Worm (Caenorhabditis elegans) whole organism, L4 larva: ENCODE measurements around the gene rpl-2.

Source experiments
- R02D3.7 ChIP-seq: fragments of 150-350 bp; sonication (generic microtip); optimal IDR thresholded peaks from 3 replicates; lab custom pipeline; 2014; ENCODE audit warnings: missing biosample characterization, missing genetic modification characterization
- aha-1 ChIP-seq: fragments of 150-350 bp; peaks from one replicate; lab custom pipeline; 2014; ENCODE audit warnings: missing biosample characterization, missing genetic modification characterization
- ama-1 ChIP-seq: fragments of 150-350 bp; optimal IDR thresholded peaks from 2 replicates; lab custom pipeline; 2014; ENCODE audit warnings: inconsistent platforms, mixed read lengths
- ceh-32 ChIP-seq: sonication (generic microtip); optimal IDR thresholded peaks from 2 replicates; lab custom pipeline; 2016; ENCODE audit warnings: mild to moderate bottlenecking, missing genetic modification characterization, missing compliant biosample characterization; ENCODE audit not compliant: poor library complexity
- ceh-44 ChIP-seq: fragments of 200-800 bp; sonication (Bioruptor generic); IDR thresholded peaks from 2 replicates; pipeline ENCODE4 v1.3.6; 2022; ENCODE audit warnings: missing genetic modification reagents, missing genetic modification characterization, missing compliant biosample characterization
- daf-16 ChIP-seq, 3 experiments: sonication (generic microtip); optimal IDR thresholded peaks; 2 replicates each; lab custom pipeline; 2016 to 2017; ENCODE audit warnings: missing genetic modification characterization in 3 of 3, missing genetic modification reagents in 3 of 3, mild to moderate bottlenecking in 2 of 3, missing compliant biosample characterization in 2 of 3, missing biosample characterization in 1 of 3, moderate library complexity in 1 of 3
- dmd-6 ChIP-seq: fragments of 200-800 bp; sonication (Bioruptor generic); IDR thresholded peaks from 2 replicates; pipeline ENCODE4 v1.3.6; 2022; ENCODE audit warnings: missing genetic modification reagents, missing genetic modification characterization, missing compliant biosample characterization
- dmd-8 ChIP-seq: fragments of 200-800 bp; sonication (Bioruptor generic); IDR thresholded peaks from 2 replicates; pipeline ENCODE4 v1.3.6; 2022; ENCODE audit warnings: missing genetic modification characterization, missing compliant biosample characterization
- fos-1 ChIP-seq: fragments of 150-350 bp; optimal IDR thresholded peaks from 2 replicates; lab custom pipeline; 2014; ENCODE audit warnings: missing biosample characterization, missing genetic modification characterization
- gei-8 ChIP-seq: fragments of 200-800 bp; sonication (Bioruptor generic); optimal IDR thresholded peaks from 2 replicates; lab custom pipeline; 2018; ENCODE audit warnings: mild to moderate bottlenecking, missing genetic modification characterization, missing compliant biosample characterization
- lin-1 ChIP-seq: fragments of 200-800 bp; sonication (Bioruptor generic); IDR thresholded peaks from 2 replicates; pipeline ENCODE4 v1.3.6; 2022; ENCODE audit warnings: missing genetic modification reagents, missing genetic modification characterization, missing compliant biosample characterization
- lin-29 ChIP-seq: fragments of 200-800 bp; sonication (Bioruptor generic); IDR thresholded peaks from 2 replicates; pipeline ENCODE4 v1.3.6; 2022; ENCODE audit warnings: missing genetic modification reagents, missing genetic modification characterization, missing compliant biosample characterization
- madf-5 ChIP-seq, 2 experiments: fragments of 200-800 bp; sonication (Bioruptor generic); IDR thresholded peaks; 2 replicates each; pipeline ENCODE4 v1.3.6; 2022; ENCODE audit warnings: missing compliant biosample characterization in 2 of 2, missing genetic modification characterization in 2 of 2
- mdt-29 ChIP-seq: fragments of 200-800 bp; sonication (Bioruptor generic); IDR thresholded peaks from 2 replicates; pipeline ENCODE4 v1.3.6; 2022; ENCODE audit warnings: missing genetic modification reagents, missing genetic modification characterization, missing compliant biosample characterization
- mep-1 ChIP-seq: fragments of 150-350 bp; sonication (generic microtip); optimal IDR thresholded peaks from 3 replicates; lab custom pipeline; 2014; ENCODE audit warnings: missing biosample characterization, missing genetic modification characterization
- nhr-10 ChIP-seq: fragments of 150-350 bp; optimal IDR thresholded peaks from 2 replicates; lab custom pipeline; 2014; ENCODE audit warnings: missing biosample characterization, missing genetic modification characterization
- nhr-11 ChIP-seq: fragments of 150-350 bp; optimal IDR thresholded peaks from 2 replicates; lab custom pipeline; 2014; ENCODE audit warnings: missing biosample characterization, missing genetic modification characterization
- nhr-48 ChIP-seq: sonication (generic microtip); optimal IDR thresholded peaks from 2 replicates; lab custom pipeline; 2016; ENCODE audit warnings: mild to moderate bottlenecking, missing genetic modification characterization, missing compliant biosample characterization
- pha-4 ChIP-seq, 2 experiments: fragments of 150-350 bp in 1 of 2; fragments of 200-800 bp in 1 of 2; sonication (Bioruptor generic) in 1 of 2; IDR thresholded peaks in 1 of 2; optimal IDR thresholded peaks in 1 of 2; 2 replicates each; pipeline versions ENCODE4 v1.3.6 to Lab custom; 2014 to 2022; ENCODE audit warnings: missing genetic modification characterization in 2 of 2, missing genetic modification reagents in 2 of 2, missing biosample characterization in 1 of 2, missing compliant biosample characterization in 1 of 2
- rbr-2 ChIP-seq: sonication (generic microtip); optimal IDR thresholded peaks from 2 replicates; lab custom pipeline; 2016; ENCODE audit warnings: missing genotype, missing genetic modification characterization, missing compliant biosample characterization
- sdz-12 ChIP-seq: fragments of 200-800 bp; sonication (Bioruptor generic); optimal IDR thresholded peaks from 2 replicates; lab custom pipeline; 2018; ENCODE audit warnings: mild to moderate bottlenecking, missing genetic modification characterization, missing compliant biosample characterization
- set-16 ChIP-seq: fragments of 200-800 bp; sonication (Bioruptor generic); IDR thresholded peaks from 2 replicates; pipeline ENCODE4 v1.3.6; 2022; ENCODE audit warnings: missing genetic modification reagents, missing genetic modification characterization, missing compliant biosample characterization
- snpc-4 ChIP-seq: fragments of 150-350 bp; optimal IDR thresholded peaks from 2 replicates; lab custom pipeline; 2014; ENCODE audit warnings: missing biosample characterization, missing genetic modification characterization
- unc-130 ChIP-seq: sonication (generic microtip); optimal IDR thresholded peaks from 2 replicates; lab custom pipeline; 2016; ENCODE audit warnings: missing genetic modification reagents, missing genetic modification characterization, missing compliant biosample characterization
- unc-39 ChIP-seq: sonication (generic microtip); optimal IDR thresholded peaks from 2 replicates; lab custom pipeline; 2017; ENCODE audit warnings: missing biosample characterization, missing genetic modification characterization
- unc-62 ChIP-seq, 3 experiments: fragments of 150-350 bp in 1 of 3; sonication (generic microtip); optimal IDR thresholded peaks in 2 of 3; peaks in 1 of 3; 1 replicate in 1 of 3; 2 replicates in 2 of 3; lab custom pipeline; 2014 to 2017; ENCODE audit warnings: missing biosample characterization in 3 of 3, missing genetic modification characterization in 3 of 3, missing genetic modification reagents in 3 of 3, missing genotype in 1 of 3
- vab-7 ChIP-seq: fragments of 200-800 bp; sonication (Bioruptor generic); IDR thresholded peaks from 2 replicates; pipeline ENCODE4 v1.3.6; 2022; ENCODE audit warnings: missing genetic modification reagents, missing genetic modification characterization, missing compliant biosample characterization
- zfp-3 ChIP-seq: fragments of 200-800 bp; sonication (Bioruptor generic); conservative IDR thresholded peaks from 2 replicates; pipeline ENCODE4 v1.3.6; 2022; ENCODE audit warnings: missing genetic modification reagents, missing genetic modification characterization, missing compliant biosample characterization
- zip-11 ChIP-seq: fragments of 200-800 bp; sonication (Bioruptor generic); IDR thresholded peaks from 2 replicates; pipeline ENCODE4 v1.3.6; 2022; ENCODE audit warnings: missing genetic modification characterization, missing compliant biosample characterization
- ztf-7 ChIP-seq: fragments of 150-350 bp; optimal IDR thresholded peaks from 2 replicates; lab custom pipeline; 2014; ENCODE audit warnings: missing biosample characterization, missing genetic modification characterization

rpl-2 gene

DNA sequence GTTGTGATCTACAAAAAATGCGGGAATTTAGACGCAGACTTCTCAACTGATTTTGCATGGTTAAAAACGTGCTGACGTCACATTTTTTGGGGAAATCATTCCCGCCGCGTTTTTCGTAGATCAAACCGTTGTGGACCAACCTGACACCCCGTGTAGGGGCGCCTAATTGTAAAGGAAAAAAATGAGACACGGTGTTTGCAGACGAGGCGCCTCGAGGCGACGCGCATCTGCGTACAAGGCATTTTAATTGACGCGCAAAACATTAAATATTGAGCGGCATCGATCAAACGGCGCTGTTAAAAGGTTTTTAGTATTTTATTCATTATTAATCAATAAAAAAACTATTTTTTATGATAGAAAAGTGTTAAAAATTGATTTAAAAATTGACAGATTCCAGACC is 48.1 kb upstream of the rpl-2 start:
- TF ChIP-seq vab-7, result 0 out of 2 replicates have a peak, but pooled peaks have one; percentile 16

DNA sequence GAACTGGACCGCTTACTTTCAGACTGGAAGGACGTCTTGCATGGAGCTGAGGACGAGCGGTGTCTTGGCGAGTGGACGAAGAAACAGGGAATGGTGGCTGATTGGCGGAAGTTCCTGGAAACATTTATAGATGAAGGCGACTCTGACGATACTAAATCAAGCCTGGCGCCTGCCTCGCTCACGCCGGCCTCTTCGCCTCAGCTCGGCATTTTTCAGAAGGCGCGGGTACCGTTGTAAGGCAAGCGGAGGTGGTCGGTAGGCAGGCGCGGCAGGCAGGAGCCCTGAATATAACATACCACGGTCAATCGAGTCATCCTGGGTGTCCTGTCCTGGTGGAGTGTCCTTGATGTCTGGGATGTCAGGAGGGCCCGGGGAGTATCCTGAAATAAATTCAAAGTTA is 33.6 kb upstream of the rpl-2 start:
- TF ChIP-seq unc-62 (GFP tag; optimal IDR thresholded peaks at IDR 0.05 in 1 of 2; lab: Kevin White, UChicago) (peak in 1 of 2 experiments; percentile 83), unc-62 (tag; optimal IDR thresholded peaks at IDR 0.05; lab: Kevin White, UChicago) (no peak), lin-29 (GFP tag; lab: Robert Waterston, UW) (no peak), sdz-12 (GFP tag; lab: Kevin White, UChicago) (no peak), R02D3.7 (no peak), dmd-6 (GFP tag; lab: Robert Waterston, UW) (no peak), set-16 (GFP tag; lab: Robert Waterston, UW) (peak; percentile 83)
- TF ChIP-seq, all 104 proteins: peak for 2

DNA sequence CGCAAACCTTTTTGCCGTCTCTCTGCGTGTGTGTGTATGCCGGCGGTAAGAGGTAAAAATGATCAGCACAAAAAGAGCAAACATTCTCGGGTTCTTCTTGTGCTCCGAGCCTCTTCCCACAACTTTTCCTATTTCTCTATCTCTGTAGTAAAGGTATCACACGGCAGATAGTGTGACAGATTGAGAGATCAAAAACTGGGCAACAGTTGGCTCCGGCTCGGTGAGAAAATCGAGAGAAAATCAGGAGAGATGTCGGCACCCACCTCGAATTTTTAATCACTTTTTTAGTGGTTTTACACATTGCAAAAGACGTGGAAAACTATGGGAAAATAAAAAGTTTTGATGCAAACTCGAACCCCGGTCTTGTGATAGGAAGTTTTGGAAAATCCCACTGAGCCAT is 27.7 kb upstream of the rpl-2 start:
- no peak for TF ChIP-seq daf-16 (GFP tag; optimal IDR thresholded peaks at IDR 0.05; lab: Kevin White, UChicago)
- no peak for TF ChIP-seq daf-16 (tag; optimal IDR thresholded peaks at IDR 0.05; lab: Kevin White, UChicago)
- no peak for TF ChIP-seq ama-1 (lab: Kevin White, UChicago)
- no peak for TF ChIP-seq rbr-2 (tag; lab: Kevin White, UChicago)
- TF ChIP-seq ztf-7, result no peak
- TF ChIP-seq nhr-10 (tag; lab: Kevin White, UChicago), result no peak
- peak; percentile 41 for TF ChIP-seq nhr-11 (tag; lab: Kevin White, UChicago)
- TF ChIP-seq fos-1 (tag; lab: Kevin White, UChicago), result no peak

DNA sequence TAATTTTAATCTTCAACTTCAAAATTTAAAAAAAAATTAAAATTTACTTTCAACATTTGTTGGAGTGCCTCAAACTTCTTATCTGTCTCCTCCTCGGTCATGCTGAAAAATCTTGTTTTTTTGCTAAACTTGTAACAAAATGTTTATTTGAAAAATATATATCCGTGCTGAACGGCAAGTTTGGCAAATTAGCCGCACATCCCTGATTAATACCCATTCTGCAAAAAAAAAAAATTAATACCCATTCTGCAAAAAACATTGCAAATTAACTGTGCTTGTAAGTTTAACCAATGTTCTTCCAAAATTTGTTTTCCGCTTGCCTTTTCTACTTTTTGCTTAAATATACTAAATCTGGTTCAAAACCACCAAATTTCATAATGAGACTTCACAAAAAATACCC is 26.4 kb upstream of the rpl-2 start, which contains the start of gene F48F5.6:
TSS of gene F48F5.6 (minus strand) at position 101 of the 400 bp plus-strand sequence.
- no peak for TF ChIP-seq ceh-32 (tag; lab: Kevin White, UChicago)
- no peak for TF ChIP-seq aha-1
- TF ChIP-seq zfp-3 (GFP tag; lab: Robert Waterston, UW), result no peak
- TF ChIP-seq mdt-29 (GFP tag; lab: Robert Waterston, UW), result no peak
- no peak for TF ChIP-seq zip-11 (GFP tag; lab: Robert Waterston, UW)
- TF ChIP-seq madf-5 (GFP tag; IDR thresholded peaks at IDR 0.05; lab: Robert Waterston, UW), result no peak

DNA sequence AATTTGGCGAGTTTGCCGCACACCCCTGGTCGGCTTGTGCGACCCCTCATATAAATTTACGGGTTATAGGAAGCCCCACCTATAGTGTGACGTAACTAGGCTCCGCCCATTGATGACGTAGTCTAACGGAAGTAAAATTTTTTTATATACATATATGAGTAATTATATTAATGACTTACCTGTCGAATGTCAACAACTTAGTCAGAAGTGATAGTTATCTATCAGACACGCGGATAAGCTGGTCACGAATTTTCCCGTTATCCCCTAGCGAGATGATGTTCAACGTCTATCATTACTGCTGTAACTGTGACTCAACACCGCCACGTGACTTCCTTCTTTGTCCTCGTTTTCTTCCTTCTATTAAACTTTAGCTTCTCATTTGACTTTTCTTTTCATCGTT is 25.7 kb upstream of the rpl-2 start, which contains the start of gene srd-70:
TSS of gene srd-70 (plus strand) at position 301 of the 400 bp plus-strand sequence.
- TF ChIP-seq nhr-48 (tag; lab: Kevin White, UChicago) (no peak), gei-8 (GFP tag; lab: Kevin White, UChicago) (no peak), lin-1 (GFP tag; lab: Robert Waterston, UW) (no peak), R02D3.7 (no peak), pha-4 (GFP tag; IDR thresholded peaks at IDR 0.05; lab: Robert Waterston, UW) (no peak), pha-4 (tag; optimal IDR thresholded peaks at IDR 0.05; lab: Kevin White, UChicago) (no peak), dmd-6 (GFP tag; lab: Robert Waterston, UW) (no peak), unc-39 (tag; lab: Kevin White, UChicago) (no peak), sdz-12 (GFP tag; lab: Kevin White, UChicago) (no peak), daf-16 (GFP tag; optimal IDR thresholded peaks at IDR 0.05; lab: Kevin White, UChicago) (no peak), daf-16 (tag; optimal IDR thresholded peaks at IDR 0.05; lab: Kevin White, UChicago) (no peak), ama-1 (lab: Kevin White, UChicago) (no peak), nhr-11 (tag; lab: Kevin White, UChicago) (no peak), ceh-44 (GFP tag; lab: Robert Waterston, UW) (no peak), mep-1 (tag; lab: Kevin White, UChicago) (no peak)

DNA sequence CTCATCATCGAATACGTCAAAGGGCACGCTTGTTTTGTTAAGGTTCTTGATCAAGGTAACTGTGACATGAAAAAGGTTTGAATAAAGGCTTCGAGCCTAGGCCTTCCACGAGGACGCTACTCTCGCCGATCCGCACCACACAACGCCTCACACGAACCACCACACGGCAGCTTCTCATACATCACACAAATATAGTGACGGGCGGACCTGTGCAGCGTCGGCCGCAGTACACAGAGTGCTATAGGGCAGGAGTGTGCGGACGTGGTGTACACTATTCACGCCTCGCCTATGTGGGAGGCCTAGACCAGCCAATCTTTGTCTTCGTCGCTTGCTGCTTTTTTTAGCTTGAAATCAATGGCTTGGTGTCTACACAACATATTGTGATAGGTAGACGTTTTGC is 23.9 kb upstream of the rpl-2 start:
- TF ChIP-seq snpc-4 (tag; lab: Kevin White, UChicago) (peak; percentile 84), dmd-8 (no peak), unc-130 (GFP tag; lab: Kevin White, UChicago) (no peak)
